Worm (Caenorhabditis elegans): ENCODE measurements around the gene C31B8.16.

Gene C31B8.16

DNA sequence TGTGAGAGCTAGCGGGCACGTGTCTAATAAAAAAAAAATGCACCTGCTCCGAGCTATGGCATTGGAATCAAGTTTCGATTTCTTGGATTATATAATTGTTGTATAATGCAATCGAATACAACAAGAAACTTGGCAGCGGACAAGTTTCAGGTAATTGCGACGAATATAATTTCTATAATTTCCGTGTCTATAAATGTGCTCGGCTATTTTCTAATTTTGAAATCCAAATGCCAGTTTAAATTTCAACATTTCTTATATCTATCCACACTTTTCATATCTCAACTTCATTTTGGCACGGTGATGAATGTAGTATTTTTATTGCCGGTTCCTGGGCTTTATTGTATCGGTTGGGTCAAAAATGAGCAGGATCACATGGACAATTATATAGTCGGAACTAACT is at the start of gene C31B8.16:
TSS of gene C31B8.16 (plus strand) at position 301 of the 400 bp plus-strand sequence.
- TF ChIP-seq lsy-2 (tag; optimal IDR thresholded peaks at IDR 0.05) (no peak), mab-5 (tag; optimal IDR thresholded peaks at IDR 0.05) (no peak), drap-1 (GFP tag; optimal IDR thresholded peaks at IDR 0.05) (no peak), elt-1 (tag; optimal IDR thresholded peaks at IDR 0.05; ENCODE audit: borderline replicate concordance, insufficient read depth) (no peak)

- TF ChIP-seq mep-1 (tag; optimal IDR thresholded peaks at IDR 0.05) (no peak), unc-62 (GFP tag; optimal IDR thresholded peaks at IDR 0.05) (no peak), ceh-43 (GFP tag; optimal IDR thresholded peaks at IDR 0.05) (no peak)
Measured at ce11 chrV:2880356-2880755, 49.5 kb upstream of the C31B8.16 start.

ce11 chrV:2881016-2881415 is 48.8 kb upstream of the C31B8.16 start, which contains the start of gene ifc-1:
TSS of gene ifc-1 (plus strand) at chrV:2881393.
- TF ChIP-seq ceh-39 (tag; optimal IDR thresholded peaks at IDR 0.05), result no peak
- no peak for TF ChIP-seq pha-4 (tag; optimal IDR thresholded peaks at IDR 0.05)
- TF ChIP-seq ham-2 (GFP tag; optimal IDR thresholded peaks at IDR 0.05), result no peak
- no peak for TF ChIP-seq M03D4.4 (tag; optimal IDR thresholded peaks at IDR 0.05)
- no peak for TF ChIP-seq sem-2 (GFP tag; optimal IDR thresholded peaks at IDR 0.05)
- no peak for TF ChIP-seq nhr-76 (tag; optimal IDR thresholded peaks at IDR 0.05)
- TF ChIP-seq zip-8 (tag; optimal IDR thresholded peaks at IDR 0.05), result no peak
- no peak for TF ChIP-seq ceh-43 (GFP tag; optimal IDR thresholded peaks at IDR 0.05)
- TF ChIP-seq cnd-1 (tag; optimal IDR thresholded peaks at IDR 0.05), result no peak
- no peak for TF ChIP-seq tbx-8 (GFP tag; optimal IDR thresholded peaks at IDR 0.05)
- no peak for TF ChIP-seq lin-13 (tag; optimal IDR thresholded peaks at IDR 0.05)

DNA sequence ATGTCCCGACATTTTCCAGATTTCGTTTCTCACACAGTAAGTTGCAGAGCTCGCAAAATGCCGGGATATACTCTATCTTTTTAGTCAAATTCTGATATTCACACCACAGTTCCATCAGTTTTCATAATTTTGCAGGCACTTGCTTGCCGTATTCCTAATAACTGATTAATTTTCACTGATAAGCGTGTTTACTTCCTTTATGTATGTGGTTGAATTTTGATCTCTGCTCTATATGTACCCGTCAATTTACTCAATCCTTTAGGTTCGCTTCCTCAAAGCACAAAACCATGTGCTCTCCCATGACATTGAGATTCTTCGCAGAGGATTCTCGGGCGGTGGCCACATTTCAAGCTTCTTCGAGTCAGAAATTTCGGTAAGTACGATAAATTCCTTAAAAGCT is 48.3 kb upstream of the C31B8.16 start:
- no peak for TF ChIP-seq nhr-76 (tag; optimal IDR thresholded peaks at IDR 0.05)
- no peak for TF ChIP-seq lin-32 (GFP tag; optimal IDR thresholded peaks at IDR 0.05)
- no peak for TF ChIP-seq hlh-1 (tag; optimal IDR thresholded peaks at IDR 0.05)
- no peak for TF ChIP-seq nhr-2 (tag; optimal IDR thresholded peaks at IDR 0.05)
- no peak for TF ChIP-seq M03D4.4 (tag; optimal IDR thresholded peaks at IDR 0.05)
- TF ChIP-seq pha-4 (tag; optimal IDR thresholded peaks at IDR 0.05), result no peak
- no peak for TF ChIP-seq elt-3 (tag; optimal IDR thresholded peaks at IDR 0.05)
- no peak for TF ChIP-seq nhr-237 (tag; optimal IDR thresholded peaks at IDR 0.05)
- TF ChIP-seq zip-8 (tag; optimal IDR thresholded peaks at IDR 0.05), result no peak
- no peak for TF ChIP-seq cnd-1 (tag; optimal IDR thresholded peaks at IDR 0.05)
- no peak for TF ChIP-seq mab-5 (tag; optimal IDR thresholded peaks at IDR 0.05)
- no peak for TF ChIP-seq bed-3 (GFP tag; optimal IDR thresholded peaks at IDR 0.05)
- no peak for TF ChIP-seq ceh-83 (GFP tag; optimal IDR thresholded peaks at IDR 0.05)
- no peak for TF ChIP-seq ham-2 (GFP tag; optimal IDR thresholded peaks at IDR 0.05)
- no peak for TF ChIP-seq blmp-1 (tag; optimal IDR thresholded peaks at IDR 0.05)

- no peak for TF ChIP-seq lsy-2 (tag; optimal IDR thresholded peaks at IDR 0.05)
- TF ChIP-seq elt-1 (tag; optimal IDR thresholded peaks at IDR 0.05; ENCODE audit: borderline replicate concordance, insufficient read depth), result no peak
- TF ChIP-seq mab-5 (tag; optimal IDR thresholded peaks at IDR 0.05), result no peak
- TF ChIP-seq nhr-237 (tag; optimal IDR thresholded peaks at IDR 0.05), result no peak
- TF ChIP-seq lin-32 (GFP tag; optimal IDR thresholded peaks at IDR 0.05), result no peak
- TF ChIP-seq sem-2 (GFP tag; optimal IDR thresholded peaks at IDR 0.05), result no peak
- TF ChIP-seq nhr-76 (tag; optimal IDR thresholded peaks at IDR 0.05), result no peak
- no peak for TF ChIP-seq cnd-1 (tag; optimal IDR thresholded peaks at IDR 0.05)
- no peak for TF ChIP-seq mep-1 (tag; optimal IDR thresholded peaks at IDR 0.05)
- TF ChIP-seq ceh-39 (tag; optimal IDR thresholded peaks at IDR 0.05), result no peak
- no peak for TF ChIP-seq lin-13 (tag; optimal IDR thresholded peaks at IDR 0.05)
Measured at ce11 chrV:2883097-2883496, 46.8 kb upstream of the C31B8.16 start.

DNA sequence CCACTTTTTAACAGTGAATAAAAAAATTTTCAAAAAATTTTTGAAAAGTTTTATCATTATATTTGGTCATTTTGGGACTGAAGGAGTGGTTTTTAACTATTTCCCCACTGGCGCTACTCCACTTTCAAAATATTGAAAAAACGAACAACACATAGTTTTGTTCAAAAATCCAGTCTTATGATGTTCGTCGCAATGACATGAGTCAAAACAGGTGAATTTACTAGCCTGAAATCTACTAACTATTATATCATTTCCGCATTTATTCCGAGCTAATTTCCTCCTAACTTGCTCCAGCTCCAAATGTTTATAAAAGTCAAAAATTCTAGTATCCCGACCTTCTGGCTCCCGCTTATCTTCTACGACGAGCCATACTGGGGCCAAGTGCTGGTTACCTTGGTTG is 45.4 kb upstream of the C31B8.16 start, which contains the start of gene sre-24:
TSS of gene sre-24 (plus strand) at position 301 of the 400 bp plus-strand sequence.
- no peak for TF ChIP-seq nhr-28 (tag; optimal IDR thresholded peaks at IDR 0.05)
- TF ChIP-seq lsy-2 (tag; optimal IDR thresholded peaks at IDR 0.05), result no peak
- no peak for TF ChIP-seq lin-32 (GFP tag; optimal IDR thresholded peaks at IDR 0.05)
- no peak for TF ChIP-seq tbx-8 (GFP tag; optimal IDR thresholded peaks at IDR 0.05)
- TF ChIP-seq zip-8 (tag; optimal IDR thresholded peaks at IDR 0.05), result no peak
- TF ChIP-seq ceh-83 (GFP tag; optimal IDR thresholded peaks at IDR 0.05), result no peak
- no peak for TF ChIP-seq flh-1 (GFP tag; optimal IDR thresholded peaks at IDR 0.05)
- no peak for TF ChIP-seq elt-1 (tag; optimal IDR thresholded peaks at IDR 0.05; ENCODE audit: borderline replicate concordance, insufficient read depth)
- TF ChIP-seq mep-1 (tag; optimal IDR thresholded peaks at IDR 0.05), result no peak

Data from whole organism, mixed stage, embryonic.